Fruit fly (Drosophila melanogaster): ENCODE measurements around the gene Kpc1.

Kpc1 gene

DNA sequence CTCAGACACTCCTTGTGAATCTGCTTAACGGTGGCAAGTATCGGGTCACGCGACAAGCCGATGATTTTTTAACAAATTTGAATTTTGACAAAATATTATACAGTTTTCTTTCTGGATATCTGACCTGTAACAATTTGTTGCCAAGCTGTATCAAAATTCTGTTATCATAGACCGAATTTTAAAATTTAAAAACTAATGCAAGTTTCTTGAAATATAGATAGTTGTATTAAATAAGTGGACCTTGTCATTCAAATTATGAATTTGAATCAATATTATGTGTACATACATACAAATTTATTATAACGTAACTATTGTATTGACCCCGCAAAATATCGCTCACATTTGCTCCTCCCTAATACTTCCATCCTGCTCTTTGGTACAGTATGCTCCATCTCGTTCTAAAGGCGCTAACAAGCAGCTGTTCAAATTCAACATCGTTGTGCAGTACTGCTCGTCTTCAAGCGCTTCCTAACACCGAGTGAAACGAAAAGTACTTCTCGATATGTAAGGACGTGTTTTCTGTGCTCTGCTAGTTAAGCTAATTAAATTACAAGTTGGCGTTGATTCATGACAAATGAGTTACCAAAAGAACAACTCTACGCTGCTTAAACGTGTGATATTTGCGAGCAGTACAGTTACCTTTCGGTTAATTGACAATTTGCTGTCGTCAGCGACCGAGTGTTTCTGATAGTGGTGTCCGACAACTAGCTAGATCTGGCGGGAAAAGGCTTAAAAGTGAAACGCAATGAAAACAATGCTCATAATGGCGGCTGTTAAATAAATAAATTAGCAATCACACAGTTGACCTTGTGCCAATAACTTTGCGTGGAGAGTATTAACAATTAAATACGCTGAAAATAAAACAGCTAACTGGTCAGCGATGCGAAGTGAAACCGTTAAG lies at the start of gene Kpc1, which contains the start of gene CG42542:
Kpc1 (minus strand) TSS at position 77 of the 901 bp plus-strand sequence.
CG42542 (plus strand) TSS at position 465 of the 901 bp plus-strand sequence.
- TF ChIP-seq CG17801 (GFP tag; optimal IDR thresholded peaks at IDR 0.05; ENCODE audit: partially characterized antibody): peak; percentile 44

DNA sequence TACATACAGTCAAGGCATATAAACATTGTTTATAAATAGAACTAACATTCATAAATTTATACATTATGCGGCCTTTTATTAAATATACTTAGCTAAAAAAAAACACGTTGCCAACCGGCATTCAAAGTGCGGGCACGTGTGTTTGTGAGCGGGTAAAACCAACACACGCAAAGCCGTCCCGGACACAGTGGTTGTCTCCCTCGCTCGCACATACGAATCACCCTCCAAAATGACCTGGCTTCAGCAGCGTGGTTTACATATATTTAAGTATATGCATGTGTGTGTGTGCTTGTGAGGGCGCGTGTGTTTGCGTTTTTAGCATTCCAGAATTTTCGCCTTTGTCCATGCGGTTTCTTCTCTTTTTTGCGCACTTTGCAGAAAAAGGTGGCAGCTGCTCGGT lies 47.4 kb upstream of the Kpc1 start:
- no peak for TF ChIP-seq CG17801 (GFP tag; optimal IDR thresholded peaks at IDR 0.05; ENCODE audit: partially characterized antibody)

DNA sequence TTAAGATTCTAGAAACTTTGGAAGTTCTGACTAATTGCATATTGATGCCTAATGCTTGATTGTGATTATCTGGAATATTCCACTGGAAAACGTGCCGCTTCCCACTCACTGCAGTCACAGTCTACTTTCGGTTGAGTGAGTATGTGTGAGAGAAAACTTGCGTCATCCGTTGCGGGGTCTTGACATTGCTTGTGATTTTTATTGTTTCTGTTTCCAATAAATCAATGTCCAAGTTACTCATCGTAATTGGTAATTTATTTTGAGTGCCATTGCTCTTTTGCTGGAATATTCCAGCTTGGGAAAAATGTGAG lies 47.0 kb upstream of the Kpc1 start:
- no peak for TF ChIP-seq CG17801 (GFP tag; optimal IDR thresholded peaks at IDR 0.05; ENCODE audit: partially characterized antibody)

DNA sequence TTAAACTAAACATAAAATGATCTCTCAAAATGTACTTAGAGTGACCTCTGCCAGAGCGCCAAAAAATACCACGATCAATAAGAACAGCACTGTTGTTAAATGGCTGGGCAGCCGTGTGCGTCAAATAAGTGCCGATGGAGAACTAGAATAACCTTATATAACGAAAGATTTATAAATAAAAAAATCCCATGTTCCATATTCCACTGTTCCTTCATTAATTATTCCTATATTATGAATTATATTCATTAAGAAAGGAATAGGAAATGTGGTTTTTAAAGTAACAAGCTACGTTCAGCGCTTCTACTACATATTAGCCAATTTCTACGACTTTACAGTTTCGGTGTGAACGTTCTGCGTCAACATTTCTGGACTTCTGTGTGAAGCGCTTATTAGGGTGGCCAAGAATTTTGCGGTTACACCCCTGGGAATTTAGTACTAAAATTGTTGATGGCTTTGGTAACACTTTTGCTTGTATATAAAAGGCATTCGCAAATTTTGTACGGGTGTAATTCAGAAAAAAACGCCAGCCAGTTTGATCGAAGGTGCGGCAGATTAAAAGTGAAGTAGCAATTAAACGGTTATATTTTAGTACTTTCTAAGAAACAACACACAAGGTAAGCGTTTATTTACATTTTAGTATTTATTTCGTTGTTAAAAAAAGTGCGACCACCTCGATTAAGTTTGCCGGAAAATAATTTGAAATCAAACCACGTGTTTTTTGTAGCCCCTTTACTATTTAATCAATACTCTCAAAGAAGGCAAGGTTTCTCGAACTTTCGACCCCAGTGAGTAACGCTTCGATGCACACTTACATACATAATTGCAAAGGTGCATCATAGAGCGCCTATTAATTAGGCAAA lies 46.4 kb upstream of the Kpc1 start, which contains the start of the genes tefu and Hsc70-4:
tefu (minus strand) TSS at position 51 of the 860 bp plus-strand sequence.
Hsc70-4 (plus strand) TSS at position 502 of the 860 bp plus-strand sequence.
- TF ChIP-seq CG17801 (GFP tag; optimal IDR thresholded peaks at IDR 0.05; ENCODE audit: partially characterized antibody): peak; percentile 50

DNA sequence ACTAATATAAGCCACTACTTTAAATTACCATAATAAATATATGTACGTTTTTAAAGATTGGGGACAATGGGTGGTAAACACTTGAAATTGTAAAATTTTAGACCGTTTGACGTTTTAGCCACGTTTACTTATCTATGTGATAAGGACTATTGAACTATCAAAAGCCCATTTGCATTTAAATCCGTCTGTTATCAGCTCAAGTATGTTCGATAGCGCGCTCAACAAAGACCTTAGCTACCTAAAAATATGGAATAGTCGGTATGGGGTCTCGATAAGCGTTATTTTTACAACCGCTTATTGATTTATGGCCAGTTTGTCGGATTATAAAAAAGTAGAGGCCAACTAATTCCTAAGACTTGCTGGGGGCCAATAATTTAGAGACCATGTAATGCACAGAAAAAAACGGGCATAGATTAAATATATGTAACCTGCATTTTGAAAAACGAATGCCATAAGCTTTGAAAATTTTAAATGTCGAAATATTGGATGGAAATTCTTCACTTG lies 35.7 kb upstream of the Kpc1 start:
- TF ChIP-seq CG17801 (GFP tag; optimal IDR thresholded peaks at IDR 0.05; ENCODE audit: partially characterized antibody): no peak

DNA sequence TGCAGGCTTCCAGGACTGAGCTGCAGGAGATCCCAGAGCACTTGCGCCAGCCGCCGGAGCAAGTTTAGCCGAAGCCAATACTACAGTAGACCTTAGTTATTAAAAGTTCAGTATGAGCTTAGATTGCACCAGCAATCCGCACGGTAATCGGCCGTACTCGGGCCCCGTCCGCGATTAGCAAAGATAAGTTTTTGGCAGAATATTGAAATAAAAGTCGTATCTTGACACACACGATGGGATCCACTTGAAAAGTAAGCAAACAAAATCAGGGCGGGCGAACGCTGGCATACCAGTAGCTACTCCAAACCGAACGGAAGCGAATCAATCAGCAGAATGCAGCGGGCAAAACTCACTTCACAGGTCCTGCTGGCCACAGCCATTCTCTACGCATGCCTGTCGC lies 34.3 kb upstream of the Kpc1 start, which contains the start of gene CG34316:
CG34316 (plus strand) TSS at position 301 of the 400 bp plus-strand sequence.
- no peak for TF ChIP-seq CG17801 (GFP tag; optimal IDR thresholded peaks at IDR 0.05; ENCODE audit: partially characterized antibody)

DNA sequence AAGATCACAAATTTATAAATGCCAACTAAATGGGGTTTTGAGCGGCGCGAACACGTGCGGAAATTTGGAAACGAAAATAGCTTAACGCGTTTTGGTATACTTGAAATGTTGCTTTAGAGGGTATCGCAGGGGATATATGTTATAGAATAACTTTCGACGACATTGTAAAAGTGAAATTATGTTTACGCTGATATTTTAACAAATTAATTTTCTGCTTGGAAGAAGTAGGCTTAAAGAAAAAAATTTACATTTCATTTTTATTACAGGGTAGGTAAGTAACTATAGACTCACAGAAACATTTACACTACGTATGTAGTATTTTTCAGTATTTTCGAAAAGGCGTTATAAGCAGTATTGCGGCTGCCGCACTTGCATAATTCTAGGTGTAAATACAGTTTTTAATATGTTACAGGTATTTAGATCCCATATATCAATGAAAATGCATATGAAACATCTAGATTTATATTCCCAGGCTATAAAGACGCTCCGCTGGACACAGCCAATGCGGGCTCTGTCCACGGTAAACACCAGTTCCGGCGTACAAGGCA lies 33.4 kb upstream of the Kpc1 start, which contains the start of the genes Art3 and mRpS10:
Art3 (minus strand) TSS at position 80 of the 548 bp plus-strand sequence.
mRpS10 (plus strand) TSS at position 337 of the 548 bp plus-strand sequence.
- peak; percentile 100 for TF ChIP-seq CG17801 (GFP tag; optimal IDR thresholded peaks at IDR 0.05; ENCODE audit: partially characterized antibody)

DNA sequence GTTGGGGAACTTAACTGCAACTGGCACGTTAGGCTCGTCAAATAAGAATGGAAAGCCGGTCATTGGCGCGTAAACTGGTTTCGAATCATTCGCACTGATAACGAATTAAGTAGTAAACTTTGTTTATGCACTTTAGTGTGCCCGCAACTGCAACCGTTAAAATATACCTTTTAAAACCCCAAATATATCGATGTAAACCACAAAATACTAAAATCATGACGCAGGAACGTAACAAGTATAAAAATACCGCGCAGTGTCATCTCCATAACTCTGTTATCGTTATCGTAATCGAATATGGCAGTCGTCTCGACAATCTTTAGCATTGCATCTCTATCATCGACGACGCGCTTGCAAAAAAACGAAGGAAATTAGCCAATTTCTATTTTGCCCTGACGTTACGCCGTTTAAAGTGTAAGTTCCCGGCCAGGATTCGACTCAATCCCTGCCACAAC lies 29.3 kb upstream of the Kpc1 start, which contains the start of the genes CG31344 and Caf1-55:
CG31344 (minus strand) TSS at position 51 of the 452 bp plus-strand sequence.
Caf1-55 (plus strand) TSS at position 298 of the 452 bp plus-strand sequence.
- TF ChIP-seq CG17801 (GFP tag; optimal IDR thresholded peaks at IDR 0.05; ENCODE audit: partially characterized antibody): peak; percentile 40

DNA sequence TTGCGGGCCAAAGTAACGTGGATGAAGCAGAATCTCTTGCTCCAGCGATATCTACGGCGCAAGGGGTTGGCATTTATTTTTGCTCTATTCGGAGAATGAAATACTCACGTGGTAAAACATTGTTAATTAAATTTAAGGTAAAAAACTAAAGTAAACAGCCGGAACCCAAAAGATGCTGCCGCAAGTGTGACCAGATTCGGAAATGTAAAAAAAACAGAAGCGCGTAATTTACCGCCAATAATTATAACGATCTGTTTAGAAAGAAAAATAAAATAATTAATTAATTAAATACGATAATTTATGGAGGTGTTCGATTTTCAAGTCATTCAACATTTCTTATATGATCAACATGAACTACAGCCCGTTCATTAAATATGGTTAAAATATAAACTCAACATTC lies 27.0 kb upstream of the Kpc1 start, which contains the start of gene Polr2G:
Polr2G (minus strand) TSS at position 208 of the 400 bp plus-strand sequence.
- TF ChIP-seq CG17801 (GFP tag; optimal IDR thresholded peaks at IDR 0.05; ENCODE audit: partially characterized antibody): no peak

DNA sequence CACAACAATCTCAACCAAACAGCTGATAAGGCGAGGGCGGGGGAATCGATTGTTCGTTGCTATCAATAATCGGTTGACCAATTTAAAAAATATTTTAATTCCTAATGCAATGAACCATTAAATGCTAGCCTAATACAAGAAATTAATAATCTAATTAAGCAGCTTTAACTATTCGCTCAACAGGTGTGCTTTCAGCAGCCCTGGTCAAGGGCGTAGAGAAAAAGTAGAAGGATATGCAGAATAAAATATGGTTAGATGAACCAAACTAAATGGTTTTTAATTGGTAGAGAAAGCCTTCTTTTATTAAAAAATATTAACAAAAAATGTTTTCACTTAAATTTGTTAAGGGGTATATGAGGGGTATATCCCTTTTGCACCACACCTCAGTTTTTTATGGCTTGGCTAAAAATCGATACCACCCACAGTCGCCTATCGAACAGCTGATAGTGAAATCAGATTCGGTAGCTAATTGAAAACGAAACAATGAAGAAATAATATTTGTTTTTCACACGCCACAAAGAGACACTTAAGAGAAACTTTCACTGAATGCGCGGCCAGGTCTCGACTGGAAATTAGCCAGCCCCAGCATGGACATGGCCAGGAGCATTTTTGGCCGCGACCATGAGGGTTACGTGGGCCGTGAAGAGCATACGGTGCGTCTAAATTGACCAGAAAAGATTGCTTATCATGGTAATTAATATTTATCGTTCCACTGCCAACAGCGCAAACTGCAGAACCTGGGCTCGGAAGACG lies 23.0 kb upstream of the Kpc1 start, which contains the start of the genes SIDL and CG12241:
SIDL (minus strand) TSS at position 51 of the 753 bp plus-strand sequence.
CG12241 (plus strand) TSS at position 433 of the 753 bp plus-strand sequence.
- TF ChIP-seq CG17801 (GFP tag; optimal IDR thresholded peaks at IDR 0.05; ENCODE audit: partially characterized antibody): peak; percentile 76

DNA sequence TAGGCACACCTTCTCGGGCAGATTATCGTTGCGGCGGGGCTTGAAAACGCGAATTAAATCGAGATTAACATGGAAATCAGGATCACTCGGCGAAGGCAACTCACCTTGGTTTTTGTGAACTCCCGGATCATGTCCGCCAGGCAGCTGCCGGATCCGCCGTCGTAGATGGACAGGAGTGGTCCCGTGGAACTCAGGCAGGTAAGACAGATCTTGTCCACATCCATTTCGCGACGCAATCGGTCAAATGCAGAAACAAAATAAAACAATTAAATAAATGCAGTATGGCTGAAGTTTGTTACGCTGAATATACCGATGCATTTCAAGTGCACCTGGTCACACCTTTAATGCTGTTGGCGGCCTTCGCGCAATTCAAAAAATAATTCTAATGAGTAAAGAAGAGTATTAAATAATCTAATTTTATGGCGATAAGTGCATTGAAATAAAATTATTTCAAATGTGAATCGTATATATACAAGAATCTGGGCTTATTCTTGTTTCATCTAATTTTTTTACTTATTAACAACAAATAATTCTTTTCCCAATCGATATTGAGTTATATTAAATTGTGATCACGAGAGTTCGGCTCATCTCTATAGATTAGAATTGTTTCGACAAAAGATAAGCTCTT lies 17.5 kb upstream of the Kpc1 start, which contains the start of the genes CG6654 and CG4210:
CG6654 (minus strand) TSS at position 297 of the 628 bp plus-strand sequence.
CG4210 (plus strand) TSS at position 613 of the 628 bp plus-strand sequence.
- TF ChIP-seq CG17801 (GFP tag; optimal IDR thresholded peaks at IDR 0.05; ENCODE audit: partially characterized antibody): peak; percentile 70

DNA sequence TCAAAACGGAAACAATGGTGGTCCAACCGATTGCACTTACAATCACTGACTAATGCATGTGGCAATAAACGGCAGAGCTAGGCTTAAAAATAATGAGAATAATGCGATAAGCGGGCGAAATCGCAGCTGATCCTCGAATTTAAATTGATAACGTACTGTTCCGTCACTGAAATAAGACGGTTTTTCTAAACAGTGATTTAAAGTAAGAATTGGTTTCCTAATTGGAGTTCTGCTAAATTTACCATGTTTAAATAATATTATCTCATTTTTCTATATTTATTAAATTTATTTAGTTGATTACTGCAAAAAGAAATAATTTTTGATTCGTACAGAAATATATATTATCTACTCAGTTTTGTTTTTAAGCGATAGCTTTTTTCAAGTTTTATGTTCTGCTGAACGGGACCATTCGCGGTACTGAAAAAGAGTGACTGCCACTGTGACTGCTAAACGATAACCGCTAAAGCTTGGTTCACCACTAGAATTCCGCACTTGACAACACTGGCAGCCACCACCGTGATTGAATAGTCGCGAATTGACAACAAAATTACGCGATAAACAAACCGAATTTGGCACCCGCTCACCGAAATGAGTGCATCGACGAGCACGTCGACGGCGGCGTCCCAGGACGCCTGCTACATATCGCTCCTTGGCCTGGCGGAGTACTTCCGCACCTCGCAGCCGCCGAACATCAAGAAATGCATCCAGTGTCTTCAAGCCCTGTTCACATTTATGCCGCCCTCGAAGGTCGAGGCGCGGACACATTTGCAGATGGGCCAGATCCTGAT lies 12.9 kb upstream of the Kpc1 start, which contains the start of the genes Spn88Eb and Mau2:
Spn88Eb (minus strand) TSS at position 51 of the 788 bp plus-strand sequence.
Mau2 (plus strand) TSS at position 493 of the 788 bp plus-strand sequence.
- peak; percentile 12 for TF ChIP-seq CG17801 (GFP tag; optimal IDR thresholded peaks at IDR 0.05; ENCODE audit: partially characterized antibody)
